Fruit fly (Drosophila melanogaster): ENCODE results near the gene CCT6.

CCT6 gene

dm6 chrX:15740288-15740726 lies 6.1 kb upstream of the CCT6 start (continued):
- TF ChIP-seq CG15514 (GFP tag; optimal IDR thresholded peaks at IDR 0.05) (peak; percentile 79), Fer3 (tag; optimal IDR thresholded peaks at IDR 0.05) (peak; percentile 87), CG15479 (GFP tag; optimal IDR thresholded peaks at IDR 0.05) (no peak), CG17385 (GFP tag; optimal IDR thresholded peaks at IDR 0.05) (peak; percentile 68), exex (tag; optimal IDR thresholded peaks at IDR 0.05) (peak; percentile 99), tgo (GFP tag; IDR thresholded peaks at IDR 0.05) (peak; percentile 72), dmrt11E (tag; optimal IDR thresholded peaks at IDR 0.05) (peak; percentile 38), schlank (tag; optimal IDR thresholded peaks at IDR 0.05) (peak; percentile 79), CG5245 (GFP tag; optimal IDR thresholded peaks at IDR 0.05) (peak; percentile 18), otp (GFP tag; IDR thresholded peaks at IDR 0.05) (peak; percentile 62; the same call in 1 of the 3 replicates), dmrt99B (tag; optimal IDR thresholded peaks at IDR 0.05) (peak; percentile 71), CG15011 (GFP tag; optimal IDR thresholded peaks at IDR 0.05) (peak; percentile 41), repo (GFP tag; optimal IDR thresholded peaks at IDR 0.05) (no peak), CG30403 (GFP tag; optimal IDR thresholded peaks at IDR 0.05) (peak; percentile 67), CG2202 (tag; optimal IDR thresholded peaks at IDR 0.05) (no peak), Six4 (GFP tag; optimal IDR thresholded peaks at IDR 0.05) (peak; percentile 31), twi (tag; optimal IDR thresholded peaks at IDR 0.05) (no peak), sim (GFP tag; IDR thresholded peaks at IDR 0.05) (no peak), CG4360 (GFP tag; IDR thresholded peaks at IDR 0.05) (no peak), inv (GFP tag; IDR thresholded peaks at IDR 0.05; ENCODE audit: partially characterized antibody) (no peak), Dip2 (GFP tag; IDR thresholded peaks at IDR 0.05) (no peak), Hmx (GFP tag; optimal IDR thresholded peaks at IDR 0.05) (no peak), phol (tag; optimal IDR thresholded peaks at IDR 0.05) (peak; percentile 52), CG12236 (GFP tag; optimal IDR thresholded peaks at IDR 0.05) (no peak), pho (GFP tag; optimal IDR thresholded peaks at IDR 0.05) (peak; percentile 69), vnd (GFP tag; IDR thresholded peaks at IDR 0.05; ENCODE audit: partially characterized antibody) (no peak), chif (GFP tag; optimal IDR thresholded peaks at IDR 0.05) (peak in 1 of 2 experiments; percentile 40), CG7987 (GFP tag; optimal IDR thresholded peaks at IDR 0.05) (peak; percentile 67), Optix (GFP tag; IDR thresholded peaks at IDR 0.05) (0 out of 3 replicates have a peak, but pooled peaks have one; percentile 16), bigmax (GFP tag; optimal IDR thresholded peaks at IDR 0.05) (peak; percentile 21), tin (GFP tag; optimal IDR thresholded peaks at IDR 0.05) (peak; percentile 49), CG7357 (GFP tag; IDR thresholded peaks at IDR 0.05) (peak; percentile 26; the same call in 1 of the 3 replicates), tio (GFP tag; optimal IDR thresholded peaks at IDR 0.05) (no peak), Hand (GFP tag; optimal IDR thresholded peaks at IDR 0.05) (peak; percentile 76), CG11085 (GFP tag; IDR thresholded peaks at IDR 0.05) (peak; percentile 74), pb (GFP tag; optimal IDR thresholded peaks at IDR 0.05) (no peak), mirr (GFP tag; optimal IDR thresholded peaks at IDR 0.05) (peak; percentile 77), Mrtf (GFP tag; IDR thresholded peaks at IDR 0.05) (peak; percentile 61; the same call in 1 of the 3 replicates), corto (GFP tag; optimal IDR thresholded peaks at IDR 0.05) (peak; percentile 22), CG2120 (GFP tag; optimal IDR thresholded peaks at IDR 0.05) (peak; percentile 91), Elba2 (GFP tag; optimal IDR thresholded peaks at IDR 0.05) (no peak), Vsx1 (GFP tag; optimal IDR thresholded peaks at IDR 0.05) (peak; percentile 70), CG17328 (GFP tag; IDR thresholded peaks at IDR 0.05) (peak; percentile 70), CG15601 (tag; optimal IDR thresholded peaks at IDR 0.05) (no peak), CG1832 (GFP tag; optimal IDR thresholded peaks at IDR 0.05) (no peak), dimm (GFP tag; IDR thresholded peaks at IDR 0.05) (peak; percentile 14; the same call in 1 of the 2 replicates), kni (GFP tag; optimal IDR thresholded peaks at IDR 0.05) (no peak), fu2 (GFP tag; optimal IDR thresholded peaks at IDR 0.05) (peak; percentile 37), CG12219 (GFP tag; optimal IDR thresholded peaks at IDR 0.05) (peak; percentile 67), Gsc (GFP tag; IDR thresholded peaks at IDR 0.05) (0 out of 2 replicates have a peak, but pooled peaks have one; percentile 30)

All from whole organism, embryonic.